Worm (Caenorhabditis elegans) whole organism, L1 larva: ENCODE results near the gene Y113G7B.15.

Source experiments
- C16A3.4 ChIP-seq: fragments of 150-350 bp; optimal IDR thresholded peaks from 2 replicates; lab custom pipeline; 2014; ENCODE audit warnings: missing biosample characterization, missing genetic modification characterization
- Y116A8C.19 ChIP-seq: sonication (generic microtip); optimal IDR thresholded peaks from 2 replicates; lab custom pipeline; 2016; ENCODE audit warnings: missing compliant biosample characterization, missing genetic modification characterization, borderline replicate concordance
- aly-2 ChIP-seq: fragments of 150-350 bp; optimal IDR thresholded peaks from 2 replicates; lab custom pipeline; 2014; ENCODE audit warnings: missing biosample characterization, missing genetic modification characterization
- ceh-63 ChIP-seq: fragments of 200-800 bp; sonication (Bioruptor generic); optimal IDR thresholded peaks from 2 replicates; lab custom pipeline; 2018; ENCODE audit warnings: mild to moderate bottlenecking, missing genetic modification characterization, missing compliant biosample characterization
- ceh-8 ChIP-seq: fragments of 200-800 bp; sonication (Bioruptor generic); optimal IDR thresholded peaks from 2 replicates; lab custom pipeline; 2018; ENCODE audit warnings: mild to moderate bottlenecking, missing genetic modification characterization, moderate library complexity, missing compliant biosample characterization
- ceh-82 ChIP-seq, 3 experiments: fragments of 150-350 bp in 1 of 3; sonication (generic microtip) in 2 of 3; optimal IDR thresholded peaks; 2 replicates each; lab custom pipeline; 2014 to 2017; ENCODE audit warnings: missing biosample characterization in 3 of 3, missing genetic modification characterization in 3 of 3
- ceh-88 ChIP-seq: fragments of 200-800 bp; sonication (Bioruptor generic); IDR thresholded peaks from 2 replicates; pipeline ENCODE4 v1.3.6; 2022; ENCODE audit warnings: missing genetic modification characterization, missing compliant biosample characterization
- ceh-90 ChIP-seq: sonication (generic microtip); optimal IDR thresholded peaks from 2 replicates; lab custom pipeline; 2016; ENCODE audit warnings: missing genetic modification characterization, missing compliant biosample characterization
- dpl-1 ChIP-seq, 3 experiments: fragments of 150-350 bp in 2 of 3; sonication (generic microtip) in 1 of 3; optimal IDR thresholded peaks; 2 replicates each; lab custom pipeline; 2014 to 2017; ENCODE audit warnings: missing biosample characterization in 3 of 3, missing genetic modification characterization in 3 of 3, missing genetic modification reagents in 3 of 3
- dsc-1 ChIP-seq: sonication (generic microtip); optimal IDR thresholded peaks from 2 replicates; lab custom pipeline; 2016; ENCODE audit warnings: mild to moderate bottlenecking, missing genetic modification characterization, missing compliant biosample characterization
- efl-1 ChIP-seq, 4 experiments: fragments of 150-350 bp; optimal IDR thresholded peaks in 3 of 4; peaks in 1 of 4; 1 replicate in 1 of 4; 2 replicates in 3 of 4; lab custom pipeline; 2014; ENCODE audit warnings: missing biosample characterization in 2 of 4, missing genetic modification characterization in 2 of 4, missing genetic modification reagents in 2 of 4
- egl-27 ChIP-seq, 2 experiments: fragments of 150-350 bp in 1 of 2; sonication (generic microtip); optimal IDR thresholded peaks; 3 replicates each; lab custom pipeline; 2017 to 2018; ENCODE audit warnings: missing biosample characterization in 2 of 2, missing genetic modification characterization in 2 of 2, missing genetic modification reagents in 2 of 2
- elt-2 ChIP-seq: sonication (generic microtip); optimal IDR thresholded peaks from 2 replicates; lab custom pipeline; 2016; ENCODE audit warnings: missing genetic modification characterization, mild to moderate bottlenecking, inconsistent platforms, missing compliant biosample characterization, missing genetic modification reagents
- ets-5 ChIP-seq: fragments of 200-800 bp; sonication (Bioruptor generic); IDR thresholded peaks from 2 replicates; pipeline ENCODE4 v1.3.6; 2022; ENCODE audit warnings: missing genetic modification characterization, missing compliant biosample characterization
- fkh-8 ChIP-seq: sonication (generic microtip); optimal IDR thresholded peaks from 2 replicates; lab custom pipeline; 2016; ENCODE audit warnings: mild to moderate bottlenecking, missing genetic modification characterization, missing compliant biosample characterization
- fos-1 ChIP-seq: fragments of 150-350 bp; optimal IDR thresholded peaks from 2 replicates; lab custom pipeline; 2014; ENCODE audit warnings: missing biosample characterization, missing genetic modification characterization
- grh-1 ChIP-seq: fragments of 200-800 bp; sonication (Bioruptor generic); IDR thresholded peaks from 2 replicates; pipeline ENCODE4 v1.3.6; 2022; ENCODE audit warnings: missing genetic modification reagents, missing genetic modification characterization, missing compliant biosample characterization
- hlh-17 ChIP-seq: fragments of 200-800 bp; sonication (Bioruptor generic); optimal IDR thresholded peaks from 2 replicates; lab custom pipeline; 2018; ENCODE audit warnings: missing genetic modification characterization, mild to moderate bottlenecking, missing compliant biosample characterization, moderate library complexity, borderline replicate concordance
- irx-1 ChIP-seq: sonication (generic microtip); optimal IDR thresholded peaks from 2 replicates; lab custom pipeline; 2016; ENCODE audit warnings: missing genetic modification characterization, missing compliant biosample characterization
- jun-1 ChIP-seq: fragments of 150-350 bp; optimal IDR thresholded peaks from 2 replicates; lab custom pipeline; 2014; ENCODE audit warnings: missing biosample characterization, missing genetic modification reagents, missing genetic modification characterization
- lin-14 ChIP-seq: fragments of 200-800 bp; sonication (Bioruptor generic); optimal IDR thresholded peaks from 2 replicates; lab custom pipeline; 2018; ENCODE audit warnings: mild to moderate bottlenecking, missing genetic modification characterization, moderate library complexity, missing compliant biosample characterization
- lin-15B ChIP-seq: fragments of 150-350 bp; sonication (generic microtip); optimal IDR thresholded peaks from 3 replicates; lab custom pipeline; 2014; ENCODE audit warnings: missing biosample characterization, missing genetic modification characterization
- lin-35 ChIP-seq, 2 experiments: fragments of 150-350 bp; optimal IDR thresholded peaks; 2 replicates each; lab custom pipeline; 2014; ENCODE audit warnings: missing biosample characterization in 2 of 2, missing genetic modification characterization in 2 of 2, missing genetic modification reagents in 2 of 2
- lin-39 ChIP-seq: fragments of 150-350 bp; optimal IDR thresholded peaks from 2 replicates; lab custom pipeline; 2014; ENCODE audit warnings: missing biosample characterization, missing genetic modification reagents, missing genetic modification characterization
- lsy-2 ChIP-seq, 2 experiments: fragments of 150-350 bp; optimal IDR thresholded peaks; 2 replicates each; lab custom pipeline; 2014; ENCODE audit warnings: missing biosample characterization in 2 of 2, missing genetic modification characterization in 2 of 2
- mdl-1 ChIP-seq, 2 experiments: fragments of 150-350 bp; optimal IDR thresholded peaks; 2 replicates each; lab custom pipeline; 2014 to 2017; ENCODE audit warnings: missing biosample characterization in 2 of 2, missing genetic modification characterization in 2 of 2, inconsistent platforms in 1 of 2
- mep-1 ChIP-seq: fragments of 150-350 bp; optimal IDR thresholded peaks from 2 replicates; lab custom pipeline; 2014; ENCODE audit warnings: missing biosample characterization, missing genetic modification characterization
- nhr-19 ChIP-seq: fragments of 200-800 bp; sonication (Bioruptor generic); conservative IDR thresholded peaks from 2 replicates; pipeline ENCODE4 v1.3.6; 2022; ENCODE audit warnings: missing genetic modification characterization, missing compliant biosample characterization
- nhr-20 ChIP-seq: sonication (generic microtip); optimal IDR thresholded peaks from 2 replicates; lab custom pipeline; 2016; ENCODE audit warnings: mild to moderate bottlenecking, missing genetic modification characterization, missing compliant biosample characterization
- nhr-28 ChIP-seq: fragments of 150-350 bp; optimal IDR thresholded peaks from 2 replicates; lab custom pipeline; 2014; ENCODE audit warnings: missing biosample characterization, missing genetic modification characterization
- nhr-47 ChIP-seq: sonication (generic microtip); optimal IDR thresholded peaks from 2 replicates; lab custom pipeline; 2016; ENCODE audit warnings: mild to moderate bottlenecking, missing genetic modification characterization, moderate library complexity, missing compliant biosample characterization
- nhr-76 ChIP-seq: sonication (generic microtip); optimal IDR thresholded peaks from 2 replicates; lab custom pipeline; 2017; ENCODE audit warnings: missing biosample characterization, missing genetic modification characterization
- nhr-84 ChIP-seq: sonication (generic microtip); optimal IDR thresholded peaks from 2 replicates; lab custom pipeline; 2017; ENCODE audit warnings: missing biosample characterization, missing genetic modification characterization
- nhr-85 ChIP-seq: sonication (generic microtip); peaks from one replicate; lab custom pipeline; 2016; ENCODE audit warnings: missing genetic modification characterization, inconsistent platforms, missing compliant biosample characterization
- nhr-90 ChIP-seq: sonication (generic microtip); optimal IDR thresholded peaks from 2 replicates; lab custom pipeline; 2016; ENCODE audit warnings: mild to moderate bottlenecking, missing genetic modification characterization, missing compliant biosample characterization; ENCODE audit not compliant: poor library complexity
- pqm-1 ChIP-seq: sonication (generic microtip); optimal IDR thresholded peaks from 3 replicates; lab custom pipeline; 2017; ENCODE audit warnings: missing biosample characterization, missing genetic modification characterization
- snu-23 ChIP-seq: sonication (generic microtip); optimal IDR thresholded peaks from 2 replicates; lab custom pipeline; 2016; ENCODE audit warnings: missing genetic modification characterization, missing compliant biosample characterization
- sptf-1 ChIP-seq: fragments of 150-350 bp; optimal IDR thresholded peaks from 2 replicates; lab custom pipeline; 2014; ENCODE audit warnings: missing biosample characterization, missing genetic modification characterization
- sup-37 ChIP-seq: fragments of 200-800 bp; sonication (Bioruptor generic); optimal IDR thresholded peaks from 2 replicates; lab custom pipeline; 2018; ENCODE audit warnings: mild to moderate bottlenecking, missing genetic modification characterization, missing compliant biosample characterization
- tbx-2 ChIP-seq: sonication (generic microtip); optimal IDR thresholded peaks from 2 replicates; lab custom pipeline; 2016; ENCODE audit warnings: missing genetic modification characterization, missing compliant biosample characterization
- unc-30 ChIP-seq: sonication (generic microtip); optimal IDR thresholded peaks from 2 replicates; lab custom pipeline; 2017; ENCODE audit warnings: missing biosample characterization, missing genetic modification characterization
- unc-62 ChIP-seq: fragments of 150-350 bp; optimal IDR thresholded peaks from 2 replicates; lab custom pipeline; 2014; ENCODE audit warnings: missing biosample characterization, missing genetic modification reagents, missing genetic modification characterization
- unc-86 ChIP-seq: sonication (generic microtip); optimal IDR thresholded peaks from 2 replicates; lab custom pipeline; 2016; ENCODE audit warnings: missing genetic modification characterization, missing compliant biosample characterization
- xbp-1 ChIP-seq: sonication (generic microtip); optimal IDR thresholded peaks from 2 replicates; lab custom pipeline; 2016; ENCODE audit warnings: missing genetic modification characterization, missing compliant biosample characterization
- zag-1 ChIP-seq: fragments of 150-350 bp; optimal IDR thresholded peaks from 2 replicates; lab custom pipeline; 2014; ENCODE audit warnings: missing biosample characterization, missing genetic modification characterization
- zip-4 ChIP-seq: fragments of 200-800 bp; sonication (Bioruptor generic); optimal IDR thresholded peaks from 2 replicates; lab custom pipeline; 2018; ENCODE audit warnings: mild to moderate bottlenecking, missing genetic modification characterization, moderate library complexity, missing compliant biosample characterization
- ztf-11 ChIP-seq, 2 experiments: sonication (generic microtip); optimal IDR thresholded peaks; 2 replicates each; lab custom pipeline; 2016 to 2017; ENCODE audit warnings: missing genetic modification characterization in 2 of 2, missing biosample characterization in 1 of 2, missing compliant biosample characterization in 1 of 2
- ztf-4 ChIP-seq: fragments of 150-350 bp; optimal IDR thresholded peaks from 2 replicates; lab custom pipeline; 2014; ENCODE audit warnings: missing biosample characterization, missing genetic modification characterization

Y113G7B.15 gene

ce11 chrV:20269661-20270137, 36.1 kb upstream of the Y113G7B.15 start, which contains the start of the genes prmt-1 and cdkr-3 (continued):
- no peak for TF ChIP-seq nhr-84 (tag; lab: Kevin White, UChicago)
- TF ChIP-seq tbx-2, result peak; percentile 9
- TF ChIP-seq grh-1 (GFP tag; lab: Robert Waterston, UW), result no peak
- no peak for TF ChIP-seq lin-39 (tag; lab: Kevin White, UChicago)
- TF ChIP-seq hlh-17, result no peak
- TF ChIP-seq irx-1 (tag; lab: Kevin White, UChicago), result no peak
- TF ChIP-seq ceh-8, result no peak
- no peak for TF ChIP-seq unc-30 (tag; lab: Kevin White, UChicago)
- TF ChIP-seq fos-1 (tag; lab: Kevin White, UChicago), result no peak
- no peak for TF ChIP-seq ztf-11 (tag; optimal IDR thresholded peaks at IDR 0.05; lab: Kevin White, UChicago)
- TF ChIP-seq aly-2 (tag; lab: Kevin White, UChicago), result no peak
- no peak for TF ChIP-seq nhr-90 (tag; lab: Kevin White, UChicago)
- TF ChIP-seq dsc-1 (tag; lab: Kevin White, UChicago), result no peak
- no peak for TF ChIP-seq Y116A8C.19 (tag; lab: Kevin White, UChicago)
- no peak for TF ChIP-seq zag-1 (tag; lab: Kevin White, UChicago)
- no peak for TF ChIP-seq pqm-1 (tag; lab: Kevin White, UChicago)
- TF ChIP-seq ceh-82 (tag; optimal IDR thresholded peaks at IDR 0.05; lab: Kevin White, UChicago), result peak; percentile 13 to 59 (median 52)
- TF ChIP-seq nhr-85, result peak; percentile 56
- TF ChIP-seq ztf-4, result no peak
- TF ChIP-seq zip-4 (GFP tag; lab: Kevin White, UChicago), result no peak
- TF ChIP-seq efl-1 (optimal IDR thresholded peaks at IDR 0.05; lab: Kevin White, UChicago), result peak; percentile 55 to 66
- TF ChIP-seq efl-1 (GFP tag; optimal IDR thresholded peaks at IDR 0.05 in 1 of 2; lab: Kevin White, UChicago), result peak; percentile 62 to 80
- no peak for TF ChIP-seq elt-2 (tag; lab: Kevin White, UChicago)
- TF ChIP-seq lin-15B (tag; lab: Kevin White, UChicago), result no peak
- no peak for TF ChIP-seq sup-37 (GFP tag; lab: Kevin White, UChicago)
- TF ChIP-seq nhr-19, result no peak
- TF ChIP-seq nhr-28 (tag; lab: Kevin White, UChicago), result no peak
- TF ChIP-seq nhr-76 (tag; lab: Kevin White, UChicago), result no peak
- no peak for TF ChIP-seq egl-27 (tag; optimal IDR thresholded peaks at IDR 0.05; lab: Kevin White, UChicago)
- TF ChIP-seq C16A3.4 (tag; lab: Kevin White, UChicago), result peak; percentile 45
- no peak for TF ChIP-seq unc-62 (GFP tag; lab: Kevin White, UChicago)

- TF ChIP-seq ceh-90 (tag; lab: Kevin White, UChicago) (no peak), sptf-1 (tag; lab: Kevin White, UChicago) (no peak), nhr-90 (tag; lab: Kevin White, UChicago) (no peak)
Measured at ce11 chrV:20266992-20267391, 33.3 kb upstream of the Y113G7B.15 start, which contains the start of gene mdt-17. Gene mdt-17, minus strand, starts transcription at chrV:20267247.

DNA sequence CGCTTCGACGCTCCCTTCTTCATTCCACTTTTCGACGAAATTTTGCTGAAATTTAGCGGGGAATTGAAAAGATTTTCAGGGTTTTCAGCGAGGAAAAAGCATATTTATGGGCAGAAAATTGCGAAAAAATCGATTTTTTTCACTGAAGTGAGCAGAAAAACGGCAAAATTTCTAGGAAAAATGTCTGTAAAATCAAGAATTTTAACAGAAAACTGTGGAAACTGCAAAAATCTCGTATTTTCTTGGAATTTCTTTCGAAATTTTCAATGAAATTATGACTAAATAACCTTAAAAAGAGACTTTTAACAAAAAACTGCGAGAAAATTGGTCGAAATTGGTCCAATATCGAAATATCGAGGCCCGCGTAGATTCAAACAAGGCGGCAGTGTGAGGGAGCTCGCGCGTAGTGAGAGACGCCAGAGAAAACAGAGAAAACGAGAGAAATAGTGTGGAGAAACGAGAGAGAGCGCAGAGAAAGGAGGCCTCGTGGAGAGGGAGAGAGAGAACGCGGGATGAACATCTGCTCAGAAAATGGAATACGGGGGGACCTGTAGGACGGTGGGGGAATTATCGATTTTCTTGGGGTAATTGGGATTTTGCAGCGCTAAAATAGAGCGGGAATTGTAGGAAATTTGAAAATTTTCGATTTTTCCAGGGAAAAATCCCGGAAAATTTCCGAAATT, 15.9 kb upstream of the Y113G7B.15 start, which contains the start of gene swsn-1:
Gene swsn-1 (minus strand): TSS at position 51 of the 683 bp plus-strand sequence.
- TF ChIP-seq nhr-47 (tag; lab: Kevin White, UChicago) (peak; percentile 64), lsy-2 (tag; optimal IDR thresholded peaks at IDR 0.05; lab: Kevin White, UChicago) (peak; percentile 32 to 38), lin-35 (GFP tag; optimal IDR thresholded peaks at IDR 0.05; lab: Kevin White, UChicago) (peak; percentile 37 to 49), jun-1 (tag; lab: Kevin White, UChicago) (peak; percentile 35), fkh-8 (tag; lab: Kevin White, UChicago) (peak; percentile 9), nhr-20 (tag; lab: Kevin White, UChicago) (peak; percentile 44), snu-23 (GFP tag; lab: Kevin White, UChicago) (peak; percentile 62), xbp-1 (tag; lab: Kevin White, UChicago) (peak; percentile 41), lin-14 (GFP tag; lab: Kevin White, UChicago) (peak; percentile 82), ceh-63 (GFP tag; lab: Kevin White, UChicago) (no peak), mep-1 (tag; lab: Kevin White, UChicago) (peak; percentile 64), ets-5 (GFP tag; lab: Robert Waterston, UW) (no peak), ceh-88 (GFP tag; lab: Robert Waterston, UW) (no peak), dpl-1 (GFP tag; optimal IDR thresholded peaks at IDR 0.05; lab: Kevin White, UChicago) (peak in 2 of 3 experiments; percentile 35 to 47), tbx-2 (peak; percentile 61), ztf-11 (tag; optimal IDR thresholded peaks at IDR 0.05; lab: Kevin White, UChicago) (peak in 1 of 2 experiments; percentile 33), nhr-76 (tag; lab: Kevin White, UChicago) (no peak), dsc-1 (tag; lab: Kevin White, UChicago) (peak; percentile 29), unc-86 (tag; lab: Kevin White, UChicago) (peak; percentile 3), mdl-1 (tag; optimal IDR thresholded peaks at IDR 0.05; lab: Kevin White, UChicago) (peak in 1 of 2 experiments; percentile 56)
